Worm (Caenorhabditis elegans) whole organism, L1 larva: ENCODE results near the gene flp-5.
A peak's percentile ranks its signal among the peaks of the same experiment; 100 is the strongest.

ENCODE experiments used
- Y116A8C.19 ChIP-seq: sonication (generic microtip); optimal IDR thresholded peaks from 2 replicates; lab custom pipeline; 2016; ENCODE audit warnings: missing compliant biosample characterization, missing genetic modification characterization, borderline replicate concordance
- aha-1 ChIP-seq: fragments of 150-350 bp; optimal IDR thresholded peaks from 2 replicates; lab custom pipeline; 2014; ENCODE audit warnings: missing biosample characterization, missing genetic modification characterization
- aly-2 ChIP-seq: fragments of 150-350 bp; optimal IDR thresholded peaks from 2 replicates; lab custom pipeline; 2014; ENCODE audit warnings: missing biosample characterization, missing genetic modification characterization
- ama-1 ChIP-seq: fragments of 150-350 bp; optimal IDR thresholded peaks from 2 replicates; lab custom pipeline; 2014
- ceh-8 ChIP-seq: fragments of 200-800 bp; sonication (Bioruptor generic); optimal IDR thresholded peaks from 2 replicates; lab custom pipeline; 2018; ENCODE audit warnings: mild to moderate bottlenecking, missing genetic modification characterization, moderate library complexity, missing compliant biosample characterization
- ceh-82 ChIP-seq, 3 experiments: fragments of 150-350 bp in 1 of 3; sonication (generic microtip) in 2 of 3; optimal IDR thresholded peaks; 2 replicates each; lab custom pipeline; 2014 to 2017; ENCODE audit warnings: missing biosample characterization in 3 of 3, missing genetic modification characterization in 3 of 3
- ces-1 ChIP-seq: fragments of 150-350 bp; optimal IDR thresholded peaks from 2 replicates; lab custom pipeline; 2014; ENCODE audit warnings: missing biosample characterization, missing genetic modification reagents, missing genetic modification characterization
- dsc-1 ChIP-seq: sonication (generic microtip); optimal IDR thresholded peaks from 2 replicates; lab custom pipeline; 2016; ENCODE audit warnings: mild to moderate bottlenecking, missing genetic modification characterization, missing compliant biosample characterization
- efl-1 ChIP-seq, 4 experiments: fragments of 150-350 bp; optimal IDR thresholded peaks in 3 of 4; peaks in 1 of 4; 1 replicate in 1 of 4; 2 replicates in 3 of 4; lab custom pipeline; 2014; ENCODE audit warnings: missing biosample characterization in 2 of 4, missing genetic modification characterization in 2 of 4, missing genetic modification reagents in 2 of 4
- efl-3 ChIP-seq: fragments of 200-800 bp; sonication (Bioruptor generic); optimal IDR thresholded peaks from 2 replicates; lab custom pipeline; 2018; ENCODE audit warnings: mild to moderate bottlenecking, missing genetic modification characterization, missing compliant biosample characterization
- ets-5 ChIP-seq: fragments of 200-800 bp; sonication (Bioruptor generic); IDR thresholded peaks from 2 replicates; pipeline ENCODE4 v1.3.6; 2022; ENCODE audit warnings: missing genetic modification characterization, missing compliant biosample characterization
- fkh-10 ChIP-seq: sonication (generic microtip); optimal IDR thresholded peaks from 2 replicates; lab custom pipeline; 2017; ENCODE audit warnings: missing biosample characterization, missing genetic modification reagents, missing genetic modification characterization
- fkh-4 ChIP-seq: sonication (generic microtip); optimal IDR thresholded peaks from 2 replicates; lab custom pipeline; 2016; ENCODE audit warnings: missing compliant biosample characterization, missing genetic modification characterization, borderline replicate concordance
- fkh-8 ChIP-seq: sonication (generic microtip); optimal IDR thresholded peaks from 2 replicates; lab custom pipeline; 2016; ENCODE audit warnings: mild to moderate bottlenecking, missing genetic modification characterization, missing compliant biosample characterization
- fos-1 ChIP-seq: fragments of 150-350 bp; optimal IDR thresholded peaks from 2 replicates; lab custom pipeline; 2014; ENCODE audit warnings: missing biosample characterization, missing genetic modification characterization
- grh-1 ChIP-seq: fragments of 200-800 bp; sonication (Bioruptor generic); IDR thresholded peaks from 2 replicates; pipeline ENCODE4 v1.3.6; 2022; ENCODE audit warnings: missing genetic modification reagents, missing genetic modification characterization, missing compliant biosample characterization
- hlh-4 ChIP-seq: sonication (generic microtip); optimal IDR thresholded peaks from 2 replicates; lab custom pipeline; 2016; ENCODE audit warnings: mild to moderate bottlenecking, missing genetic modification characterization, missing compliant biosample characterization
- hpl-2 ChIP-seq: fragments of 150-350 bp; optimal IDR thresholded peaks from 2 replicates; lab custom pipeline; 2014; ENCODE audit warnings: missing biosample characterization, missing genetic modification reagents, missing genetic modification characterization
- isw-1 ChIP-seq: fragments of 200-800 bp; sonication (Bioruptor generic); IDR thresholded peaks from 2 replicates; pipeline ENCODE4 v1.3.6; 2022; ENCODE audit warnings: missing genetic modification characterization, missing compliant biosample characterization
- jun-1 ChIP-seq: fragments of 150-350 bp; optimal IDR thresholded peaks from 2 replicates; lab custom pipeline; 2014; ENCODE audit warnings: missing biosample characterization, missing genetic modification reagents, missing genetic modification characterization
- lin-13 ChIP-seq: fragments of 150-350 bp; optimal IDR thresholded peaks from 2 replicates; lab custom pipeline; 2014; ENCODE audit warnings: missing biosample characterization, missing genetic modification reagents, missing genetic modification characterization
- lin-14 ChIP-seq: fragments of 200-800 bp; sonication (Bioruptor generic); optimal IDR thresholded peaks from 2 replicates; lab custom pipeline; 2018; ENCODE audit warnings: mild to moderate bottlenecking, missing genetic modification characterization, moderate library complexity, missing compliant biosample characterization
- lin-15B ChIP-seq: fragments of 150-350 bp; sonication (generic microtip); optimal IDR thresholded peaks from 3 replicates; lab custom pipeline; 2014; ENCODE audit warnings: missing biosample characterization, missing genetic modification characterization
- lin-35 ChIP-seq, 2 experiments: fragments of 150-350 bp; optimal IDR thresholded peaks; 2 replicates each; lab custom pipeline; 2014; ENCODE audit warnings: missing biosample characterization in 2 of 2, missing genetic modification characterization in 2 of 2, missing genetic modification reagents in 2 of 2
- lsy-2 ChIP-seq, 2 experiments: fragments of 150-350 bp; optimal IDR thresholded peaks; 2 replicates each; lab custom pipeline; 2014; ENCODE audit warnings: missing biosample characterization in 2 of 2, missing genetic modification characterization in 2 of 2
- mdl-1 ChIP-seq, 2 experiments: fragments of 150-350 bp; optimal IDR thresholded peaks; 2 replicates each; lab custom pipeline; 2014 to 2017; ENCODE audit warnings: missing biosample characterization in 2 of 2, missing genetic modification characterization in 2 of 2, inconsistent platforms in 1 of 2
- mef-2 ChIP-seq: fragments of 150-350 bp; optimal IDR thresholded peaks from 2 replicates; lab custom pipeline; 2014; ENCODE audit warnings: missing biosample characterization, missing genetic modification characterization
- mep-1 ChIP-seq: fragments of 150-350 bp; optimal IDR thresholded peaks from 2 replicates; lab custom pipeline; 2014; ENCODE audit warnings: missing biosample characterization, missing genetic modification characterization
- nhr-12 ChIP-seq: sonication (generic microtip); optimal IDR thresholded peaks from 2 replicates; lab custom pipeline; 2017; ENCODE audit warnings: missing biosample characterization, missing genetic modification characterization
- nhr-20 ChIP-seq: sonication (generic microtip); optimal IDR thresholded peaks from 2 replicates; lab custom pipeline; 2016; ENCODE audit warnings: mild to moderate bottlenecking, missing genetic modification characterization, missing compliant biosample characterization
- nhr-28 ChIP-seq: fragments of 150-350 bp; optimal IDR thresholded peaks from 2 replicates; lab custom pipeline; 2014; ENCODE audit warnings: missing biosample characterization, missing genetic modification characterization
- nhr-47 ChIP-seq: sonication (generic microtip); optimal IDR thresholded peaks from 2 replicates; lab custom pipeline; 2016; ENCODE audit warnings: mild to moderate bottlenecking, missing genetic modification characterization, moderate library complexity, missing compliant biosample characterization
- nhr-71 ChIP-seq: sonication (generic microtip); optimal IDR thresholded peaks from 2 replicates; lab custom pipeline; 2016; ENCODE audit warnings: mild to moderate bottlenecking, missing genetic modification characterization, moderate library complexity, missing compliant biosample characterization
- nhr-84 ChIP-seq: sonication (generic microtip); optimal IDR thresholded peaks from 2 replicates; lab custom pipeline; 2017; ENCODE audit warnings: missing biosample characterization, missing genetic modification characterization
- nhr-85 ChIP-seq: sonication (generic microtip); peaks from one replicate; lab custom pipeline; 2016; ENCODE audit warnings: missing genetic modification characterization, inconsistent platforms, missing compliant biosample characterization
- nhr-90 ChIP-seq: sonication (generic microtip); optimal IDR thresholded peaks from 2 replicates; lab custom pipeline; 2016; ENCODE audit warnings: mild to moderate bottlenecking, missing genetic modification characterization, missing compliant biosample characterization; ENCODE audit not compliant: poor library complexity
- pag-3 ChIP-seq: sonication (generic microtip); optimal IDR thresholded peaks from 2 replicates; lab custom pipeline; 2017; ENCODE audit warnings: missing genetic modification characterization, mild to moderate bottlenecking, missing compliant biosample characterization, antibody characterized with exemption, borderline replicate concordance; ENCODE audit not compliant: insufficient read depth
- pax-3 ChIP-seq: fragments of 200-800 bp; sonication (Bioruptor generic); optimal IDR thresholded peaks from 2 replicates; lab custom pipeline; 2018; ENCODE audit warnings: mild to moderate bottlenecking, missing genetic modification characterization, moderate library complexity, missing compliant biosample characterization
- snu-23 ChIP-seq: sonication (generic microtip); optimal IDR thresholded peaks from 2 replicates; lab custom pipeline; 2016; ENCODE audit warnings: missing genetic modification characterization, missing compliant biosample characterization
- sox-4 ChIP-seq: sonication (generic microtip); optimal IDR thresholded peaks from 2 replicates; lab custom pipeline; 2016; ENCODE audit warnings: missing genetic modification characterization, missing compliant biosample characterization
- sup-37 ChIP-seq: fragments of 200-800 bp; sonication (Bioruptor generic); optimal IDR thresholded peaks from 2 replicates; lab custom pipeline; 2018; ENCODE audit warnings: mild to moderate bottlenecking, missing genetic modification characterization, missing compliant biosample characterization
- swsn-7 ChIP-seq: sonication (generic microtip); optimal IDR thresholded peaks from 2 replicates; lab custom pipeline; 2016; ENCODE audit warnings: missing genetic modification characterization, missing compliant biosample characterization
- tbx-2 ChIP-seq: sonication (generic microtip); optimal IDR thresholded peaks from 2 replicates; lab custom pipeline; 2016; ENCODE audit warnings: missing genetic modification characterization, missing compliant biosample characterization
- unc-86 ChIP-seq: sonication (generic microtip); optimal IDR thresholded peaks from 2 replicates; lab custom pipeline; 2016; ENCODE audit warnings: missing genetic modification characterization, missing compliant biosample characterization
- vab-15 ChIP-seq: sonication (generic microtip); optimal IDR thresholded peaks from 2 replicates; lab custom pipeline; 2017; ENCODE audit warnings: missing genotype, mild to moderate bottlenecking, missing genetic modification characterization, missing compliant biosample characterization
- zag-1 ChIP-seq: fragments of 150-350 bp; optimal IDR thresholded peaks from 2 replicates; lab custom pipeline; 2014; ENCODE audit warnings: missing biosample characterization, missing genetic modification characterization
- zip-4 ChIP-seq: fragments of 200-800 bp; sonication (Bioruptor generic); optimal IDR thresholded peaks from 2 replicates; lab custom pipeline; 2018; ENCODE audit warnings: mild to moderate bottlenecking, missing genetic modification characterization, moderate library complexity, missing compliant biosample characterization
- ztf-11 ChIP-seq, 2 experiments: sonication (generic microtip); optimal IDR thresholded peaks; 2 replicates each; lab custom pipeline; 2016 to 2017; ENCODE audit warnings: missing genetic modification characterization in 2 of 2, missing biosample characterization in 1 of 2, missing compliant biosample characterization in 1 of 2
- ztf-4 ChIP-seq: fragments of 150-350 bp; optimal IDR thresholded peaks from 2 replicates; lab custom pipeline; 2014; ENCODE audit warnings: missing biosample characterization, missing genetic modification characterization

Gene flp-5

ce11 chrX:8527950-8528349 lies at the start of gene flp-5:
flp-5 (plus strand) TSS chrX:8528250.
- TF ChIP-seq jun-1 (tag; lab: Kevin White, UChicago) (no peak), snu-23 (GFP tag; lab: Kevin White, UChicago) (no peak), sup-37 (GFP tag; lab: Kevin White, UChicago) (no peak), isw-1 (GFP tag; lab: Robert Waterston, UW) (no peak), fkh-10 (no peak), aly-2 (tag; lab: Kevin White, UChicago) (no peak), fkh-8 (tag; lab: Kevin White, UChicago) (no peak), sox-4 (tag; lab: Kevin White, UChicago) (no peak), mdl-1 (tag; optimal IDR thresholded peaks at IDR 0.05; lab: Kevin White, UChicago) (no peak), ets-5 (no peak), lin-15B (tag; lab: Kevin White, UChicago) (no peak), tbx-2 (tag; lab: Kevin White, UChicago) (no peak), lin-35 (GFP tag; optimal IDR thresholded peaks at IDR 0.05; lab: Kevin White, UChicago) (no peak), lsy-2 (tag; optimal IDR thresholded peaks at IDR 0.05; lab: Kevin White, UChicago) (no peak), fos-1 (tag; lab: Kevin White, UChicago) (no peak), nhr-47 (tag; lab: Kevin White, UChicago) (no peak), nhr-12 (tag; lab: Kevin White, UChicago) (no peak), nhr-71 (no peak), ama-1 (lab: Kevin White, UChicago) (no peak), mef-2 (no peak)
- TF ChIP-seq, all 84 proteins: peak for 0

DNA sequence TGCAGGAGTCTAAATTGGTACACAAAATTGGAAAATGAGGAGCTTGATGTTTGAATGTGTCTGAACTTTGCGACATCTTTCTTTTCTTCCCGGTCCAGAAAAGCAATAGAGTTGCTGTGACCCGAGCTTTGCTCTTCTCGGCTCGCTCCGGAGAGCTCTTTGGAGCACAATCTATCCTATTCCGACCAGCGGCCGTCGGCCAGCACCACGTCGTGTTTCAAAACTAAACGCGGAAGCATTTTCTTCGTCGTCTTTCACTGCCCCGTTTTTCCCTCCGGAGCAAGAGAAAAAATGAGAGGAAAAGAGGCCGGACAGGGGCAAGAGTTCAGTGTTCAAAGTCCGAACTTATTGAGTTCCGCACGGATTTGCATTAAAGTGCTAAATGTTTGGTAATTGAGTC lies 49.0 kb upstream of the flp-5 start:
- TF ChIP-seq tbx-2 (tag; lab: Kevin White, UChicago) (no peak), efl-3 (no peak), ztf-4 (tag; lab: Kevin White, UChicago) (no peak), swsn-7 (tag; lab: Kevin White, UChicago) (no peak), hlh-4 (tag; lab: Kevin White, UChicago) (no peak), ama-1 (lab: Kevin White, UChicago) (no peak), sox-4 (tag; lab: Kevin White, UChicago) (no peak), sup-37 (GFP tag; lab: Kevin White, UChicago) (no peak), fkh-4 (tag; lab: Kevin White, UChicago) (no peak), lin-13 (GFP tag; lab: Kevin White, UChicago) (no peak), unc-86 (tag; lab: Kevin White, UChicago) (peak; percentile 21), pag-3 (tag; lab: Kevin White, UChicago) (no peak), nhr-20 (tag; lab: Kevin White, UChicago) (no peak), mef-2 (no peak), efl-1 (optimal IDR thresholded peaks at IDR 0.05; lab: Kevin White, UChicago) (no peak), efl-1 (GFP tag; optimal IDR thresholded peaks at IDR 0.05 in 1 of 2; lab: Kevin White, UChicago) (no peak), zag-1 (tag; lab: Kevin White, UChicago) (no peak), grh-1 (GFP tag; lab: Robert Waterston, UW) (no peak), isw-1 (GFP tag; lab: Robert Waterston, UW) (no peak), nhr-90 (tag; lab: Kevin White, UChicago) (no peak), hpl-2 (GFP tag; lab: Kevin White, UChicago) (no peak), dsc-1 (tag; lab: Kevin White, UChicago) (peak; percentile 32), nhr-28 (tag; lab: Kevin White, UChicago) (no peak), lin-14 (GFP tag; lab: Kevin White, UChicago) (peak; percentile 67), ces-1 (no peak), ztf-11 (tag; optimal IDR thresholded peaks at IDR 0.05; lab: Kevin White, UChicago) (no peak), vab-15 (tag; lab: Kevin White, UChicago) (no peak), lsy-2 (tag; optimal IDR thresholded peaks at IDR 0.05; lab: Kevin White, UChicago) (no peak), fkh-8 (tag; lab: Kevin White, UChicago) (peak; percentile 1), aha-1 (tag; lab: Kevin White, UChicago) (no peak), zip-4 (GFP tag; lab: Kevin White, UChicago) (no peak), Y116A8C.19 (tag; lab: Kevin White, UChicago) (no peak), fkh-10 (peak; percentile 2), nhr-84 (no peak), nhr-85 (tag; lab: Kevin White, UChicago) (no peak), mdl-1 (tag; optimal IDR thresholded peaks at IDR 0.05; lab: Kevin White, UChicago) (no peak), ceh-82 (tag; optimal IDR thresholded peaks at IDR 0.05; lab: Kevin White, UChicago) (peak in 1 of 3 experiments; percentile 11), mep-1 (no peak), nhr-71 (peak; percentile 35), pax-3 (tag; lab: Kevin White, UChicago) (no peak), ets-5 (no peak), ceh-8 (GFP tag; lab: Kevin White, UChicago) (no peak), jun-1 (tag; lab: Kevin White, UChicago) (no peak), snu-23 (GFP tag; lab: Kevin White, UChicago) (no peak)
